Fruit fly (Drosophila melanogaster) whole organism, adult: ENCODE data around the gene obst-G.

Source experiments
- CG14711 ChIP-seq: fragments of 200-800 bp; sonication (Bioruptor generic); optimal IDR thresholded peaks from 2 replicates; lab custom pipeline; 2018; ENCODE audit warnings: missing biosample characterization, mild to moderate bottlenecking, missing genetic modification characterization, moderate library complexity
- cnc ChIP-seq, 2 experiments: fragments of >200 bp; optimal IDR thresholded peaks; 2 replicates each; lab custom pipeline; 2017

dm6 chr3L:11931619-11932018, 21.5 kb downstream of the obst-G start:
- TF ChIP-seq cnc (optimal IDR thresholded peaks at IDR 0.05; lab: Kevin White, UChicago) (no peak), CG14711 (tag; lab: Kevin White, UChicago) (no peak)
